Fruit fly (Drosophila melanogaster) whole organism, embryonic: Measurements from ENCODE around the gene CG3457.

Source experiments
- CG1024 ChIP-seq: fragments of 200-800 bp; sonication (Bioruptor generic); IDR thresholded peaks from 2 replicates; pipeline ENCODE4 v1.3.6; 2022; ENCODE audit warnings: missing biosample characterization, missing genetic modification characterization
- CG10431 ChIP-seq: fragments of 200-800 bp; sonication (Bioruptor generic); optimal IDR thresholded peaks from 3 replicates; lab custom pipeline; 2018; ENCODE audit warnings: missing biosample characterization, mild to moderate bottlenecking, missing genetic modification characterization
- CG11085 ChIP-seq: fragments of 200-800 bp; sonication (Bioruptor generic); IDR thresholded peaks from 2 replicates; pipeline ENCODE4 v1.3.6; 2022; ENCODE audit warnings: missing biosample characterization, missing genetic modification characterization
- CG11247 ChIP-seq: fragments of 200-800 bp; sonication (Bioruptor generic); IDR thresholded peaks from 2 replicates; pipeline ENCODE4 v1.3.6; 2022; ENCODE audit warnings: missing biosample characterization, missing genetic modification characterization
- CG11695 ChIP-seq: fragments of 200-800 bp; sonication (Bioruptor generic); IDR thresholded peaks from 3 replicates; pipeline ENCODE4 v1.3.6; 2022; ENCODE audit warnings: missing biosample characterization, missing genetic modification characterization
- CG12391 ChIP-seq: fragments of 200-800 bp; sonication (Bioruptor generic); optimal IDR thresholded peaks from 3 replicates; lab custom pipeline; 2018; ENCODE audit warnings: missing biosample characterization, mild to moderate bottlenecking, missing genetic modification characterization, moderate library complexity
- CG13894 ChIP-seq: fragments of 200-800 bp; sonication (Bioruptor generic); optimal IDR thresholded peaks from 3 replicates; lab custom pipeline; 2018; ENCODE audit warnings: missing biosample characterization, mild to moderate bottlenecking, missing genetic modification characterization, moderate library complexity
- CG17385 ChIP-seq: fragments of 200-800 bp; sonication (Bioruptor generic); optimal IDR thresholded peaks from 3 replicates; lab custom pipeline; 2018; ENCODE audit warnings: missing biosample characterization, mild to moderate bottlenecking, missing genetic modification characterization
- CG1792 ChIP-seq: fragments of 200-800 bp; sonication (Bioruptor generic); optimal IDR thresholded peaks from 2 replicates; lab custom pipeline; 2016; ENCODE audit warnings: missing biosample characterization, missing genetic modification characterization
- CG1832 ChIP-seq: fragments of 200-800 bp; sonication (Bioruptor generic); optimal IDR thresholded peaks from 2 replicates; lab custom pipeline; 2017; ENCODE audit warnings: missing biosample characterization, mild to moderate bottlenecking, missing genetic modification characterization, inconsistent platforms
- CG2889 ChIP-seq: fragments of 200-800 bp; sonication (Bioruptor generic); IDR thresholded peaks from 3 replicates; pipeline ENCODE4 v1.3.6; 2022; ENCODE audit warnings: missing biosample characterization, missing genetic modification characterization
- CG43689 ChIP-seq: fragments of 200-800 bp; sonication (Bioruptor generic); IDR thresholded peaks from 2 replicates; pipeline ENCODE4 v1.3.6; 2022; ENCODE audit warnings: missing biosample characterization, missing genetic modification characterization
- CG4707 ChIP-seq: fragments of 200-800 bp; sonication (Bioruptor generic); optimal IDR thresholded peaks from 2 replicates; lab custom pipeline; 2018; ENCODE audit warnings: missing biosample characterization, mild to moderate bottlenecking, missing genetic modification characterization, moderate library complexity
- CG7745 ChIP-seq: fragments of 200-800 bp; sonication (Bioruptor generic); optimal IDR thresholded peaks from 2 replicates; lab custom pipeline; 2018; ENCODE audit warnings: missing biosample characterization, mild to moderate bottlenecking, missing genetic modification characterization, moderate library complexity
- CG8290 ChIP-seq, 3 experiments: fragments of 200-800 bp; sonication (Bioruptor generic); optimal IDR thresholded peaks; 2 replicates each; lab custom pipeline; 2016 to 2019; ENCODE audit warnings: missing biosample characterization in 3 of 3, missing genetic modification characterization in 3 of 3, mild to moderate bottlenecking in 2 of 3, moderate library complexity in 1 of 3
- CG8924 ChIP-seq: fragments of 200-800 bp; optimal IDR thresholded peaks from 3 replicates; lab custom pipeline; 2019; ENCODE audit warnings: missing biosample characterization, mild to moderate bottlenecking, missing genetic modification characterization, moderate library complexity
- CkIIα-i1 ChIP-seq: fragments of 200-800 bp; sonication (Bioruptor generic); IDR thresholded peaks from 2 replicates; pipeline ENCODE4 v1.3.6; 2022; ENCODE audit warnings: missing biosample characterization, missing genetic modification characterization
- CoRest ChIP-seq: fragments of 200-800 bp; sonication (Bioruptor generic); optimal IDR thresholded peaks from 3 replicates; lab custom pipeline; 2018; ENCODE audit warnings: missing biosample characterization, mild to moderate bottlenecking, missing genetic modification characterization, moderate library complexity
- Dll ChIP-seq: fragments of 200-800 bp; sonication (Bioruptor generic); IDR thresholded peaks from 4 replicates; pipeline ENCODE4 v1.3.6; 2022; ENCODE audit warnings: missing biosample characterization, missing genetic modification characterization; ENCODE audit not compliant: partially characterized antibody
- Fer2 ChIP-seq: fragments of 200-800 bp; sonication (Bioruptor generic); optimal IDR thresholded peaks from 2 replicates; lab custom pipeline; 2018; ENCODE audit warnings: missing biosample characterization, mild to moderate bottlenecking, missing genetic modification characterization, moderate library complexity
- HLH3B ChIP-seq: fragments of 200-800 bp; sonication (Bioruptor generic); IDR thresholded peaks from 2 replicates; pipeline ENCODE4 v1.3.6; 2022; ENCODE audit warnings: missing biosample characterization, missing genetic modification characterization
- Hand ChIP-seq: fragments of 200-800 bp; sonication (Bioruptor generic); optimal IDR thresholded peaks from 2 replicates; lab custom pipeline; 2017; ENCODE audit warnings: mild to moderate bottlenecking, missing biosample characterization, missing genetic modification reagents, missing genetic modification characterization
- HmgD ChIP-seq: fragments of 200-800 bp; sonication (Bioruptor generic); optimal IDR thresholded peaks from 3 replicates; lab custom pipeline; 2016; ENCODE audit warnings: missing biosample characterization, missing genetic modification characterization
- MBD-R2 ChIP-seq: fragments of 200-800 bp; sonication (Bioruptor generic); IDR thresholded peaks from 2 replicates; pipeline ENCODE4 v1.3.6; 2022; ENCODE audit warnings: missing biosample characterization, missing genetic modification characterization
- MESR4 ChIP-seq: fragments of 200-800 bp; sonication (Bioruptor generic); optimal IDR thresholded peaks from 2 replicates; lab custom pipeline; 2018; ENCODE audit warnings: missing biosample characterization, mild to moderate bottlenecking, missing genetic modification characterization, moderate library complexity
- Oaz ChIP-seq: fragments of 200-800 bp; sonication (Bioruptor generic); IDR thresholded peaks from 2 replicates; pipeline ENCODE4 v1.3.6; 2022; ENCODE audit warnings: missing biosample characterization, missing genetic modification characterization
- Ptx1 ChIP-seq: fragments of 200-800 bp; sonication (Bioruptor generic); IDR thresholded peaks from 2 replicates; pipeline ENCODE4 v1.3.6; 2022; ENCODE audit warnings: missing biosample characterization, missing genetic modification characterization
- Ravus ChIP-seq: fragments of 200-800 bp; sonication (Bioruptor generic); IDR thresholded peaks from 2 replicates; pipeline ENCODE4 v1.3.6; 2022; ENCODE audit warnings: missing biosample characterization, missing genetic modification characterization
- Scr ChIP-seq: fragments of 200-800 bp; sonication (Bioruptor generic); IDR thresholded peaks from 2 replicates; pipeline ENCODE4 v1.3.6; 2022; ENCODE audit warnings: missing biosample characterization, missing genetic modification characterization; ENCODE audit not compliant: partially characterized antibody
- Taf1 ChIP-seq: fragments of 200-800 bp; sonication (Bioruptor generic); IDR thresholded peaks from 2 replicates; pipeline ENCODE4 v1.3.6; 2022; ENCODE audit warnings: missing biosample characterization, missing genetic modification characterization
- Trl ChIP-seq, 3 experiments: fragments of >200 bp in 2 of 3; fragments of 200-800 bp in 1 of 3; sonication (Bioruptor generic) in 1 of 3; optimal IDR thresholded peaks; 2 replicates in 1 of 3; 3 replicates in 2 of 3; lab custom pipeline; 2016 to 2017; ENCODE audit warnings: missing biosample characterization in 1 of 3, missing genetic modification characterization in 1 of 3
- abd-A ChIP-seq: fragments of 200-800 bp; sonication (Bioruptor generic); optimal IDR thresholded peaks from 3 replicates; lab custom pipeline; 2019; ENCODE audit warnings: missing biosample characterization, mild to moderate bottlenecking, missing genetic modification characterization, moderate library complexity
- chn ChIP-seq: fragments of 200-800 bp; sonication (Bioruptor generic); optimal IDR thresholded peaks from 2 replicates; lab custom pipeline; 2016; ENCODE audit warnings: missing biosample characterization, missing genetic modification characterization
- ci ChIP-seq: fragments of 200-800 bp; sonication (Bioruptor generic); IDR thresholded peaks from 3 replicates; pipeline ENCODE4 v1.3.6; 2022; ENCODE audit warnings: missing biosample characterization, missing genetic modification characterization
- cwo ChIP-seq: fragments of 200-800 bp; sonication (Bioruptor generic); optimal IDR thresholded peaks from 3 replicates; lab custom pipeline; 2017; ENCODE audit warnings: missing biosample characterization, missing genetic modification characterization, mild to moderate bottlenecking, moderate library complexity, missing genetic modification reagents
- da ChIP-seq: fragments of 200-800 bp; sonication (Bioruptor generic); optimal IDR thresholded peaks from 2 replicates; lab custom pipeline; 2016; ENCODE audit warnings: missing biosample characterization, missing genetic modification characterization
- dati ChIP-seq: fragments of 200-800 bp; sonication (Bioruptor generic); IDR thresholded peaks from 2 replicates; pipeline ENCODE4 v1.3.6; 2022; ENCODE audit warnings: missing biosample characterization, missing genetic modification characterization
- ewg ChIP-seq: fragments of 200-800 bp; sonication (Bioruptor generic); optimal IDR thresholded peaks from 3 replicates; lab custom pipeline; 2017; ENCODE audit warnings: mild to moderate bottlenecking, missing biosample characterization, missing genetic modification reagents, missing genetic modification characterization
- grn ChIP-seq: fragments of 200-800 bp; sonication (Bioruptor generic); optimal IDR thresholded peaks from 3 replicates; lab custom pipeline; 2017; ENCODE audit warnings: missing biosample characterization, missing genetic modification characterization
- hkb ChIP-seq, 2 experiments: fragments of 200-800 bp in 1 of 2; fragments of >200 bp in 1 of 2; sonication (Bioruptor generic) in 1 of 2; IDR thresholded peaks in 1 of 2; optimal IDR thresholded peaks in 1 of 2; 2 replicates each; pipeline versions ENCODE4 v1.3.6 to Lab custom; 2017 to 2022; ENCODE audit warnings: missing biosample characterization in 1 of 2, missing genetic modification characterization in 1 of 2
- hth ChIP-seq: fragments of >200 bp; optimal IDR thresholded peaks from 2 replicates; lab custom pipeline; 2017; ENCODE audit warnings: inconsistent platforms
- nerfin-1 ChIP-seq: fragments of 200-800 bp; sonication (Bioruptor generic); optimal IDR thresholded peaks from 3 replicates; lab custom pipeline; 2019; ENCODE audit warnings: missing biosample characterization, mild to moderate bottlenecking, missing genetic modification characterization, moderate library complexity
- nmo ChIP-seq: fragments of 200-800 bp; sonication (Bioruptor generic); optimal IDR thresholded peaks from 2 replicates; lab custom pipeline; 2018; ENCODE audit warnings: missing biosample characterization, mild to moderate bottlenecking, missing genetic modification characterization, moderate library complexity
- oc ChIP-seq: fragments of 200-800 bp; sonication (Bioruptor generic); optimal IDR thresholded peaks from 2 replicates; lab custom pipeline; 2018; ENCODE audit warnings: missing biosample characterization, mild to moderate bottlenecking, missing genetic modification characterization, moderate library complexity
- row ChIP-seq: fragments of 200-800 bp; sonication (Bioruptor generic); IDR thresholded peaks from 3 replicates; pipeline ENCODE4 v1.3.6; 2022; ENCODE audit warnings: missing biosample characterization, missing genetic modification characterization
- schlank ChIP-seq: fragments of 200-800 bp; sonication (Bioruptor generic); optimal IDR thresholded peaks from 2 replicates; lab custom pipeline; 2018; ENCODE audit warnings: missing biosample characterization, mild to moderate bottlenecking, missing genetic modification characterization
- sd ChIP-seq: fragments of 200-800 bp; sonication (Bioruptor generic); optimal IDR thresholded peaks from 3 replicates; lab custom pipeline; 2018; ENCODE audit warnings: missing biosample characterization, mild to moderate bottlenecking, missing genetic modification characterization, moderate library complexity
- tap ChIP-seq: fragments of 200-800 bp; optimal IDR thresholded peaks from 3 replicates; lab custom pipeline; 2019; ENCODE audit warnings: missing biosample characterization, mild to moderate bottlenecking, missing genetic modification characterization, moderate library complexity
- vvl ChIP-seq: fragments of 200-800 bp; sonication (Bioruptor generic); IDR thresholded peaks from 2 replicates; pipeline ENCODE4 v1.3.6; 2022; ENCODE audit warnings: missing biosample characterization, missing genetic modification characterization
- zfh2 ChIP-seq: fragments of 200-800 bp; sonication (Bioruptor generic); optimal IDR thresholded peaks from 2 replicates; lab custom pipeline; 2016; ENCODE audit warnings: missing biosample characterization, missing genetic modification characterization

The CG3457 gene

DNA sequence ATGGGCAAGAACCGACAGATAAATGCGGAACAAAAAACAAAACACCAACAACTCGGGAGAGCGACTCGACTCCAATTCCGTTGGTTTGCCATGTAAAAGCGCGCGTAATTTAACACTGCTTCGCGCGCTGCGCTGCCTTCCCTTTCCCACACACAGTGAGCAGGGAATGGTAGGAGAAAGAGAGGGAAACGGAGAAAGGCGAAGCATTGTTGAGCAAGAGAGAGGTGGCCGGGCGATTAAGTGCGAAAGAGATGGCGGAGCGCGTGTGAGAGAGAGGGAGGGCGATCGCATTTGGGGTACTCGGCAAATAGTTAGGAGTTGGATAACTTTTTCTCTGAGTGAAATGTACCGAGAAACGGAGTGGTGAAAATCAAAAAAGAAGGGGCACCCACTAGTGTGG, 31.8 kb upstream of the CG3457 start (continued):
- TF ChIP-seq CG2889 (GFP tag; lab: Robert Waterston, UW): no peak
- no peak for TF ChIP-seq abd-A (tag; lab: Kevin White, UChicago)
- TF ChIP-seq da (GFP tag; lab: Kevin White, UChicago): no peak
- TF ChIP-seq cwo (GFP tag; lab: Kevin White, UChicago): no peak
- TF ChIP-seq Taf1 (GFP tag; lab: Robert Waterston, UW): no peak
- peak; percentile 62 for TF ChIP-seq ci (GFP tag; lab: Robert Waterston, UW)
- peak; percentile 64 for TF ChIP-seq row
- TF ChIP-seq ewg (GFP tag; lab: Kevin White, UChicago): no peak
- TF ChIP-seq CG4707: no peak
- TF ChIP-seq CG7745 (tag; lab: Kevin White, UChicago): no peak
- peak; percentile 43 for TF ChIP-seq sd (tag; lab: Kevin White, UChicago)
- TF ChIP-seq CG8924: peak; percentile 5
- no peak for TF ChIP-seq CG13894
- no peak for TF ChIP-seq CG17385 (GFP tag; lab: Kevin White, UChicago)
- TF ChIP-seq Hand (GFP tag; lab: Kevin White, UChicago): no peak
- TF ChIP-seq Dll (GFP tag; lab: Robert Waterston, UW): 0 out of 4 replicates have a peak, but pooled peaks have one; percentile 22
- TF ChIP-seq oc (tag; lab: Kevin White, UChicago): peak; percentile 74
- TF ChIP-seq CG8290 (GFP tag; optimal IDR thresholded peaks at IDR 0.05; lab: Kevin White, UChicago): peak; percentile 74
- peak; percentile 80 to 87 for TF ChIP-seq CG8290 (tag; optimal IDR thresholded peaks at IDR 0.05; lab: Kevin White, UChicago)
- TF ChIP-seq CkIIα-i1 (GFP tag; lab: Robert Waterston, UW): no peak
- TF ChIP-seq hkb (optimal IDR thresholded peaks at IDR 0.05; lab: Kevin White, UChicago): no peak
- no peak for TF ChIP-seq hkb (GFP tag; IDR thresholded peaks at IDR 0.05; lab: Robert Waterston, UW)
- TF ChIP-seq CG12391 (tag; lab: Kevin White, UChicago): no peak
- peak; percentile 54 to 70 for TF ChIP-seq Trl (optimal IDR thresholded peaks at IDR 0.05; lab: Kevin White, UChicago)
- peak; percentile 45 for TF ChIP-seq Trl (GFP tag; optimal IDR thresholded peaks at IDR 0.05; lab: Kevin White, UChicago)
- no peak for TF ChIP-seq Fer2 (tag; lab: Kevin White, UChicago)
- TF ChIP-seq MESR4 (GFP tag; lab: Kevin White, UChicago): peak; percentile 9
- no peak for TF ChIP-seq HLH3B (GFP tag; lab: Robert Waterston, UW)
- peak; percentile 27 for TF ChIP-seq chn (GFP tag; lab: Kevin White, UChicago)
- no peak for TF ChIP-seq dati (GFP tag; lab: Robert Waterston, UW)
- no peak for TF ChIP-seq tap (tag; lab: Kevin White, UChicago)
- peak; percentile 19; the same call in 1 of the 2 replicates for TF ChIP-seq MBD-R2 (GFP tag; lab: Robert Waterston, UW)
- TF ChIP-seq CG11695 (GFP tag; lab: Robert Waterston, UW): no peak
- no peak for TF ChIP-seq grn (GFP tag; lab: Kevin White, UChicago)
- no peak for TF ChIP-seq CG43689 (GFP tag; lab: Robert Waterston, UW)
- TF ChIP-seq nmo (GFP tag; lab: Kevin White, UChicago): peak; percentile 20
- TF ChIP-seq HmgD (GFP tag; lab: Kevin White, UChicago): peak; percentile 52
- TF ChIP-seq schlank (tag; lab: Kevin White, UChicago): no peak
- TF ChIP-seq CG11085 (GFP tag; lab: Robert Waterston, UW): no peak
- TF ChIP-seq zfh2: no peak
- TF ChIP-seq CG10431: peak; percentile 99
- peak; percentile 39; the same call in 1 of the 2 replicates for TF ChIP-seq Ptx1
- peak; percentile 96 for TF ChIP-seq CG1832
- TF ChIP-seq CG1024 (GFP tag; lab: Robert Waterston, UW): 0 out of 2 replicates have a peak, but pooled peaks have one; percentile 21
- TF ChIP-seq nerfin-1: peak; percentile 10
- no peak for TF ChIP-seq CG1792 (GFP tag; lab: Kevin White, UChicago)
- TF ChIP-seq Scr (GFP tag; lab: Robert Waterston, UW): peak; percentile 14; the same call in 1 of the 2 replicates
- no peak for TF ChIP-seq Oaz (GFP tag; lab: Robert Waterston, UW)
- TF ChIP-seq CoRest (tag; lab: Kevin White, UChicago): peak; percentile 18
- peak; percentile 36; the same call in 1 of the 2 replicates for TF ChIP-seq vvl (GFP tag; lab: Robert Waterston, UW)
- TF ChIP-seq hth: no peak
- TF ChIP-seq Ravus (GFP tag; lab: Robert Waterston, UW): no peak
- no peak for TF ChIP-seq CG11247 (GFP tag; lab: Robert Waterston, UW)
